Worm (Caenorhabditis elegans) whole organism, L4 larva: ENCODE results near the gene F54E4.3.

Experiments
- F10B5.3 ChIP-seq: sonication (generic microtip); optimal IDR thresholded peaks from 2 replicates; lab custom pipeline; 2016; ENCODE audit warnings: mild to moderate bottlenecking, missing genetic modification characterization, missing compliant biosample characterization
- F26F4.8 ChIP-seq: fragments of 200-800 bp; sonication (Bioruptor generic); conservative IDR thresholded peaks from 2 replicates; pipeline ENCODE4 v1.3.6; 2022; ENCODE audit warnings: missing genetic modification characterization, missing compliant biosample characterization
- F49E8.2 ChIP-seq: sonication (generic microtip); optimal IDR thresholded peaks from 2 replicates; lab custom pipeline; 2016; ENCODE audit warnings: missing compliant biosample characterization, mild to moderate bottlenecking, missing genetic modification characterization, borderline replicate concordance
- T20F7.1 ChIP-seq: fragments of 200-800 bp; sonication (Bioruptor generic); optimal IDR thresholded peaks from 2 replicates; lab custom pipeline; 2018; ENCODE audit warnings: mild to moderate bottlenecking, missing genetic modification characterization, missing compliant biosample characterization
- aha-1 ChIP-seq: fragments of 150-350 bp; peaks from one replicate; lab custom pipeline; 2014; ENCODE audit warnings: missing biosample characterization, missing genetic modification characterization
- ceh-32 ChIP-seq: sonication (generic microtip); optimal IDR thresholded peaks from 2 replicates; lab custom pipeline; 2016; ENCODE audit warnings: mild to moderate bottlenecking, missing genetic modification characterization, missing compliant biosample characterization; ENCODE audit not compliant: poor library complexity
- ceh-62 ChIP-seq: sonication (generic microtip); optimal IDR thresholded peaks from 2 replicates; lab custom pipeline; 2017; ENCODE audit warnings: missing biosample characterization, missing genetic modification characterization
- ctbp-1 ChIP-seq: fragments of 200-800 bp; sonication (Bioruptor generic); IDR thresholded peaks from 2 replicates; pipeline ENCODE4 v1.3.6; 2022; ENCODE audit warnings: missing genetic modification reagents, missing genetic modification characterization, missing compliant biosample characterization
- daf-12 ChIP-seq: fragments of 150-350 bp; optimal IDR thresholded peaks from 2 replicates; lab custom pipeline; 2014; ENCODE audit warnings: missing biosample characterization, missing genetic modification reagents, missing genetic modification characterization
- daf-16 ChIP-seq, 3 experiments: sonication (generic microtip); optimal IDR thresholded peaks; 2 replicates each; lab custom pipeline; 2016 to 2017; ENCODE audit warnings: missing genetic modification characterization in 3 of 3, missing genetic modification reagents in 3 of 3, mild to moderate bottlenecking in 2 of 3, missing compliant biosample characterization in 2 of 3, missing biosample characterization in 1 of 3, moderate library complexity in 1 of 3
- daf-19 ChIP-seq: fragments of 200-800 bp; sonication (Bioruptor generic); conservative IDR thresholded peaks from 2 replicates; pipeline ENCODE4 v1.3.6; 2022; ENCODE audit warnings: missing genetic modification characterization, missing compliant biosample characterization
- daf-8 ChIP-seq: fragments of 200-800 bp; sonication (Bioruptor generic); IDR thresholded peaks from 2 replicates; pipeline ENCODE4 v1.3.6; 2022; ENCODE audit warnings: missing genetic modification characterization, missing compliant biosample characterization
- dmd-8 ChIP-seq: fragments of 200-800 bp; sonication (Bioruptor generic); IDR thresholded peaks from 2 replicates; pipeline ENCODE4 v1.3.6; 2022; ENCODE audit warnings: missing genetic modification characterization, missing compliant biosample characterization
- dpl-1 ChIP-seq: fragments of 150-350 bp; optimal IDR thresholded peaks from 2 replicates; lab custom pipeline; 2014; ENCODE audit warnings: missing biosample characterization, missing genetic modification reagents, missing genetic modification characterization
- dve-1 ChIP-seq: sonication (generic microtip); optimal IDR thresholded peaks from 2 replicates; lab custom pipeline; 2017; ENCODE audit warnings: antibody characterized with exemption, mild to moderate bottlenecking, missing genetic modification characterization, missing compliant biosample characterization; ENCODE audit not compliant: insufficient read depth
- egl-43 ChIP-seq: fragments of 200-800 bp; sonication (Bioruptor generic); IDR thresholded peaks from 2 replicates; pipeline ENCODE4 v1.3.6; 2022; ENCODE audit warnings: missing genetic modification reagents, missing genetic modification characterization, missing compliant biosample characterization
- hif-1 ChIP-seq, 2 experiments: sonication (generic microtip); optimal IDR thresholded peaks; 2 replicates each; lab custom pipeline; 2016 to 2017; ENCODE audit warnings: missing compliant biosample characterization in 2 of 2, missing genetic modification characterization in 2 of 2, missing genetic modification reagents in 2 of 2, missing genotype in 2 of 2, mild to moderate bottlenecking in 1 of 2
- hlh-11 ChIP-seq: fragments of 200-800 bp; sonication (Bioruptor generic); optimal IDR thresholded peaks from 2 replicates; lab custom pipeline; 2018; ENCODE audit warnings: mild to moderate bottlenecking, missing genetic modification characterization, missing compliant biosample characterization
- jun-1 ChIP-seq: fragments of 150-350 bp; optimal IDR thresholded peaks from 2 replicates; lab custom pipeline; 2014; ENCODE audit warnings: missing biosample characterization, missing genetic modification reagents, missing genetic modification characterization
- lin-1 ChIP-seq: fragments of 200-800 bp; sonication (Bioruptor generic); IDR thresholded peaks from 2 replicates; pipeline ENCODE4 v1.3.6; 2022; ENCODE audit warnings: missing genetic modification reagents, missing genetic modification characterization, missing compliant biosample characterization
- lin-15B ChIP-seq: fragments of 150-350 bp; sonication (generic microtip); optimal IDR thresholded peaks from 3 replicates; lab custom pipeline; 2014; ENCODE audit warnings: missing biosample characterization, missing genetic modification characterization
- lin-29 ChIP-seq: fragments of 200-800 bp; sonication (Bioruptor generic); IDR thresholded peaks from 2 replicates; pipeline ENCODE4 v1.3.6; 2022; ENCODE audit warnings: missing genetic modification reagents, missing genetic modification characterization, missing compliant biosample characterization
- lin-38 ChIP-seq: fragments of 200-800 bp; sonication (Bioruptor generic); IDR thresholded peaks from 2 replicates; pipeline ENCODE4 v1.3.6; 2022; ENCODE audit warnings: missing genetic modification reagents, missing genetic modification characterization, missing compliant biosample characterization
- madf-5 ChIP-seq, 2 experiments: fragments of 200-800 bp; sonication (Bioruptor generic); IDR thresholded peaks; 2 replicates each; pipeline ENCODE4 v1.3.6; 2022; ENCODE audit warnings: missing compliant biosample characterization in 2 of 2, missing genetic modification characterization in 2 of 2
- madf-9 ChIP-seq: fragments of 200-800 bp; sonication (Bioruptor generic); conservative IDR thresholded peaks from 2 replicates; pipeline ENCODE4 v1.3.6; 2022; ENCODE audit warnings: missing genetic modification reagents, missing genetic modification characterization, missing compliant biosample characterization
- mdt-29 ChIP-seq: fragments of 200-800 bp; sonication (Bioruptor generic); IDR thresholded peaks from 2 replicates; pipeline ENCODE4 v1.3.6; 2022; ENCODE audit warnings: missing genetic modification reagents, missing genetic modification characterization, missing compliant biosample characterization
- mep-1 ChIP-seq: fragments of 150-350 bp; sonication (generic microtip); optimal IDR thresholded peaks from 3 replicates; lab custom pipeline; 2014; ENCODE audit warnings: missing biosample characterization, missing genetic modification characterization
- mes-2 ChIP-seq: sonication (generic microtip); optimal IDR thresholded peaks from 2 replicates; lab custom pipeline; 2016; ENCODE audit warnings: missing genotype, mild to moderate bottlenecking, missing genetic modification characterization, missing compliant biosample characterization; ENCODE audit not compliant: poor library complexity, severe bottlenecking
- mxl-2 ChIP-seq: fragments of 200-800 bp; sonication (Bioruptor generic); conservative IDR thresholded peaks from 2 replicates; pipeline ENCODE4 v1.3.6; 2022; ENCODE audit warnings: missing genetic modification reagents, missing genetic modification characterization, missing compliant biosample characterization
- mxl-3 ChIP-seq: fragments of 200-800 bp; sonication (Bioruptor generic); optimal IDR thresholded peaks from 2 replicates; lab custom pipeline; 2018; ENCODE audit warnings: mild to moderate bottlenecking, missing genetic modification characterization, missing compliant biosample characterization
- nhr-11 ChIP-seq: fragments of 150-350 bp; optimal IDR thresholded peaks from 2 replicates; lab custom pipeline; 2014; ENCODE audit warnings: missing biosample characterization, missing genetic modification characterization
- nhr-111 ChIP-seq: fragments of 200-800 bp; sonication (Bioruptor generic); optimal IDR thresholded peaks from 2 replicates; lab custom pipeline; 2018; ENCODE audit warnings: mild to moderate bottlenecking, missing genetic modification characterization, missing compliant biosample characterization
- nhr-25 ChIP-seq: sonication (generic microtip); optimal IDR thresholded peaks from 2 replicates; lab custom pipeline; 2017; ENCODE audit warnings: missing genetic modification characterization, mild to moderate bottlenecking, missing compliant biosample characterization, antibody characterized with exemption, moderate library complexity, borderline replicate concordance; ENCODE audit not compliant: insufficient read depth
- nhr-28 ChIP-seq: fragments of 150-350 bp; optimal IDR thresholded peaks from 2 replicates; lab custom pipeline; 2014; ENCODE audit warnings: missing biosample characterization, missing genetic modification characterization
- nhr-48 ChIP-seq: sonication (generic microtip); optimal IDR thresholded peaks from 2 replicates; lab custom pipeline; 2016; ENCODE audit warnings: mild to moderate bottlenecking, missing genetic modification characterization, missing compliant biosample characterization
- nhr-6 ChIP-seq: fragments of 150-350 bp; optimal IDR thresholded peaks from 2 replicates; lab custom pipeline; 2014; ENCODE audit warnings: missing biosample characterization, missing genetic modification characterization
- nhr-76 ChIP-seq: fragments of 150-350 bp; optimal IDR thresholded peaks from 2 replicates; lab custom pipeline; 2014; ENCODE audit warnings: missing biosample characterization, missing genetic modification characterization
- pha-4 ChIP-seq, 2 experiments: fragments of 150-350 bp in 1 of 2; fragments of 200-800 bp in 1 of 2; sonication (Bioruptor generic) in 1 of 2; IDR thresholded peaks in 1 of 2; optimal IDR thresholded peaks in 1 of 2; 2 replicates each; pipeline versions ENCODE4 v1.3.6 to Lab custom; 2014 to 2022; ENCODE audit warnings: missing genetic modification characterization in 2 of 2, missing genetic modification reagents in 2 of 2, missing biosample characterization in 1 of 2, missing compliant biosample characterization in 1 of 2
- rbr-2 ChIP-seq: sonication (generic microtip); optimal IDR thresholded peaks from 2 replicates; lab custom pipeline; 2016; ENCODE audit warnings: missing genotype, missing genetic modification characterization, missing compliant biosample characterization
- saeg-2 ChIP-seq: fragments of 200-800 bp; sonication (Bioruptor generic); IDR thresholded peaks from 2 replicates; pipeline ENCODE4 v1.3.6; 2022; ENCODE audit warnings: missing genetic modification reagents, missing genetic modification characterization, missing compliant biosample characterization
- set-16 ChIP-seq: fragments of 200-800 bp; sonication (Bioruptor generic); IDR thresholded peaks from 2 replicates; pipeline ENCODE4 v1.3.6; 2022; ENCODE audit warnings: missing genetic modification reagents, missing genetic modification characterization, missing compliant biosample characterization
- skn-1 ChIP-seq: fragments of 150-350 bp; optimal IDR thresholded peaks from 2 replicates; lab custom pipeline; 2014; ENCODE audit warnings: missing biosample characterization, missing genetic modification characterization
- snpc-1.2 ChIP-seq: fragments of 200-800 bp; sonication (Bioruptor generic); IDR thresholded peaks from 2 replicates; pipeline ENCODE4 v1.3.6; 2022; ENCODE audit warnings: missing genetic modification reagents, missing genetic modification characterization, missing compliant biosample characterization
- snpc-4 ChIP-seq: fragments of 150-350 bp; optimal IDR thresholded peaks from 2 replicates; lab custom pipeline; 2014; ENCODE audit warnings: missing biosample characterization, missing genetic modification characterization
- tag-97 ChIP-seq: fragments of 200-800 bp; sonication (Bioruptor generic); IDR thresholded peaks from 2 replicates; pipeline ENCODE4 v1.3.6; 2022; ENCODE audit warnings: missing genetic modification characterization, missing compliant biosample characterization
- vab-7 ChIP-seq: fragments of 200-800 bp; sonication (Bioruptor generic); IDR thresholded peaks from 2 replicates; pipeline ENCODE4 v1.3.6; 2022; ENCODE audit warnings: missing genetic modification reagents, missing genetic modification characterization, missing compliant biosample characterization
- zag-1 ChIP-seq: fragments of 150-350 bp; optimal IDR thresholded peaks from 2 replicates; lab custom pipeline; 2014; ENCODE audit warnings: missing biosample characterization, missing genetic modification characterization
- zfp-3 ChIP-seq: fragments of 200-800 bp; sonication (Bioruptor generic); conservative IDR thresholded peaks from 2 replicates; pipeline ENCODE4 v1.3.6; 2022; ENCODE audit warnings: missing genetic modification reagents, missing genetic modification characterization, missing compliant biosample characterization
- zip-11 ChIP-seq: fragments of 200-800 bp; sonication (Bioruptor generic); IDR thresholded peaks from 2 replicates; pipeline ENCODE4 v1.3.6; 2022; ENCODE audit warnings: missing genetic modification characterization, missing compliant biosample characterization
- ztf-7 ChIP-seq: fragments of 150-350 bp; optimal IDR thresholded peaks from 2 replicates; lab custom pipeline; 2014; ENCODE audit warnings: missing biosample characterization, missing genetic modification characterization

Gene F54E4.3

DNA sequence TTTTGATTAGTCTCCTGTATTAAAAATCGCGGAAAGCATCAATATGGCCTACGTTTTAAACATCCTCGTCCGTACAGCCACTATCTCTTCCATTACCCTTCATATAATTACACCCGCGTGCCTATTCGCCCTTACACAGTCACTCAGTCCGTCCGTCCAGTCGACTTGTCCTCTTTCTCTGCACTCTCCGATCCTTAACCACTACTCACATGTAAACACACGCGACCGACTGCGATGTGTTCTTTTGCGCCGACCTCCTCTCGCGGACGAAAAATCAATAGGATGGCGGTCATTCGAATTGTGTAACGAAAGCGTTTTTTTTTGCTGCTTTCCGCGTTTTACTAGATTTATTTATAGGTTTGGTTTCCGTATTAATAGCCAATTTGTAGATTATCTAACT, 33.5 kb downstream of the F54E4.3 start, which contains the start of gene eor-2 (continued):
- peak; percentile 76 for TF ChIP-seq dve-1 (tag; lab: Kevin White, UChicago)
- TF ChIP-seq F26F4.8 (GFP tag; lab: Robert Waterston, UW): no peak
- TF ChIP-seq mep-1 (tag; lab: Kevin White, UChicago): peak; percentile 83
- no peak for TF ChIP-seq F49E8.2
- no peak for TF ChIP-seq zag-1
- peak; percentile 23 for TF ChIP-seq ztf-7 (tag; lab: Kevin White, UChicago)
- TF ChIP-seq set-16: peak; percentile 32; the same call in 1 of the 2 replicates
- TF ChIP-seq dmd-8 (GFP tag; lab: Robert Waterston, UW): 0 out of 2 replicates have a peak, but pooled peaks have one; percentile 27
- TF ChIP-seq zfp-3 (GFP tag; lab: Robert Waterston, UW): no peak
- no peak for TF ChIP-seq jun-1 (tag; lab: Kevin White, UChicago)
- no peak for TF ChIP-seq madf-5 (GFP tag; IDR thresholded peaks at IDR 0.05; lab: Robert Waterston, UW)
- no peak for TF ChIP-seq snpc-1.2 (GFP tag; lab: Robert Waterston, UW)
- TF ChIP-seq zip-11 (GFP tag; lab: Robert Waterston, UW): no peak
- TF ChIP-seq daf-8 (GFP tag; lab: Robert Waterston, UW): no peak
- peak; percentile 43; the same call in 1 of the 2 replicates for TF ChIP-seq madf-9 (GFP tag; lab: Robert Waterston, UW)
- no peak for TF ChIP-seq egl-43 (GFP tag; lab: Robert Waterston, UW)
- TF ChIP-seq ceh-62 (tag; lab: Kevin White, UChicago): no peak
- TF ChIP-seq nhr-25: no peak
- TF ChIP-seq lin-38 (GFP tag; lab: Robert Waterston, UW): no peak
- TF ChIP-seq hif-1 (tag; optimal IDR thresholded peaks at IDR 0.05; lab: Kevin White, UChicago): peak in 1 of 2 experiments; percentile 58
- TF ChIP-seq nhr-76: no peak
- peak; percentile 37 for TF ChIP-seq nhr-11 (tag; lab: Kevin White, UChicago)
- peak; percentile 60 for TF ChIP-seq lin-1 (GFP tag; lab: Robert Waterston, UW)
- no peak for TF ChIP-seq F10B5.3 (tag; lab: Kevin White, UChicago)
- peak; percentile 98 for TF ChIP-seq mxl-3 (GFP tag; lab: Kevin White, UChicago)
- TF ChIP-seq lin-29 (GFP tag; lab: Robert Waterston, UW): no peak
- TF ChIP-seq dpl-1 (GFP tag; lab: Kevin White, UChicago): peak; percentile 59
- no peak for TF ChIP-seq saeg-2 (GFP tag; lab: Robert Waterston, UW)
- TF ChIP-seq nhr-111 (GFP tag; lab: Kevin White, UChicago): no peak
- peak in 1 of 2 experiments; percentile 5 for TF ChIP-seq daf-16 (GFP tag; optimal IDR thresholded peaks at IDR 0.05; lab: Kevin White, UChicago)
- peak; percentile 97 for TF ChIP-seq daf-16 (tag; optimal IDR thresholded peaks at IDR 0.05; lab: Kevin White, UChicago)
- no peak for TF ChIP-seq snpc-4
- no peak for TF ChIP-seq lin-15B (tag; lab: Kevin White, UChicago)
- TF ChIP-seq daf-12 (tag; lab: Kevin White, UChicago): no peak
- no peak for TF ChIP-seq tag-97 (GFP tag; lab: Robert Waterston, UW)
- TF ChIP-seq ctbp-1 (GFP tag; lab: Robert Waterston, UW): peak; percentile 71; the same call in 1 of the 2 replicates
- TF ChIP-seq rbr-2 (tag; lab: Kevin White, UChicago): peak; percentile 65
- no peak for TF ChIP-seq mes-2 (tag; lab: Kevin White, UChicago)
- peak; percentile 66 for TF ChIP-seq nhr-48 (tag; lab: Kevin White, UChicago)
- no peak for TF ChIP-seq daf-19 (GFP tag; lab: Robert Waterston, UW)
- peak; percentile 87 for TF ChIP-seq nhr-6 (tag; lab: Kevin White, UChicago)
- TF ChIP-seq ceh-32 (tag; lab: Kevin White, UChicago): no peak
- peak; percentile 5 for TF ChIP-seq T20F7.1 (GFP tag; lab: Kevin White, UChicago)
- peak; percentile 97 for TF ChIP-seq aha-1 (tag; lab: Kevin White, UChicago)
- peak; percentile 95 for TF ChIP-seq hlh-11 (tag; lab: Kevin White, UChicago)
- no peak for TF ChIP-seq pha-4 (GFP tag; IDR thresholded peaks at IDR 0.05; lab: Robert Waterston, UW)
- TF ChIP-seq pha-4 (tag; optimal IDR thresholded peaks at IDR 0.05; lab: Kevin White, UChicago): peak; percentile 65
- TF ChIP-seq mxl-2: no peak
- peak; percentile 86 for TF ChIP-seq nhr-28 (tag; lab: Kevin White, UChicago)
- TF ChIP-seq vab-7 (GFP tag; lab: Robert Waterston, UW): no peak
- no peak for TF ChIP-seq mdt-29 (GFP tag; lab: Robert Waterston, UW)
- no peak for TF ChIP-seq skn-1 (tag; lab: Kevin White, UChicago)
